Fruit fly (Drosophila melanogaster): Measurements from ENCODE around the gene Sarm.

Sarm gene

DNA sequence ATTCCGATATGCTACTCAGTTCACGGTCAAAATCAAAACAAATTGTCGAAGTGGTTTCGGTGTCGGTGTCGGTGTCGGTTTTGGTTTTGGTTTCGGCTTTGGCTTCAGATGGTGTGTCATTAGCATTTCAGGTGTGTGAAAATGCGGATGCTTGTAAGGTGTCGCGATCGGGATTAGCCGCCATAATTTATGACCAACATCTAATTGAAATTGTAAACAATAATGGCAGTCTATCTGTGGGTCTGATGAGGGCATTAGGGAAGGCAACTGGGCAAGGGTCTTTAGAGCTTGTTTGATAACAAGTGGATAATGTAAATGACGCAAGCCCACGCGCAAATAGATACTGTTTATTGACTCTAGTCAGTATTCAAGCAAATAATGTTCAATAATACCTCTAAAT lies 11.3 kb downstream of the Sarm start (continued):
- TF ChIP-seq toy (GFP tag; IDR thresholded peaks at IDR 0.05) = no peak
- TF ChIP-seq cato (GFP tag; optimal IDR thresholded peaks at IDR 0.05; ENCODE audit: borderline replicate concordance) = no peak
- no peak for TF ChIP-seq CG8924 (tag; optimal IDR thresholded peaks at IDR 0.05)
- TF ChIP-seq Doc3 (GFP tag; IDR thresholded peaks at IDR 0.05; ENCODE audit: partially characterized antibody) = no peak
- peak; percentile 67 for TF ChIP-seq sd (tag; optimal IDR thresholded peaks at IDR 0.05)
- peak; percentile 19 for TF ChIP-seq wek (GFP tag; optimal IDR thresholded peaks at IDR 0.05)
- TF ChIP-seq chinmo (GFP tag; IDR thresholded peaks at IDR 0.05; ENCODE audit: partially characterized antibody) = peak; percentile 67; the same call in 1 of the 4 replicates
- TF ChIP-seq cas (GFP tag; IDR thresholded peaks at IDR 0.05) = no peak
- no peak for TF ChIP-seq H2.0 (GFP tag; IDR thresholded peaks at IDR 0.05)
- TF ChIP-seq lola (GFP tag; optimal IDR thresholded peaks at IDR 0.05) = no peak
- no peak for TF ChIP-seq CG30403 (GFP tag; optimal IDR thresholded peaks at IDR 0.05)
- TF ChIP-seq Hey (tag; optimal IDR thresholded peaks at IDR 0.05) = no peak
- no peak for TF ChIP-seq Lpt (GFP tag; optimal IDR thresholded peaks at IDR 0.05)
- TF ChIP-seq dmrt11E (tag; optimal IDR thresholded peaks at IDR 0.05) = no peak
- TF ChIP-seq CG6813 (GFP tag; optimal IDR thresholded peaks at IDR 0.05) = peak; percentile 9
- TF ChIP-seq CG13424 (tag; optimal IDR thresholded peaks at IDR 0.05) = no peak
- TF ChIP-seq CG4854 (GFP tag; optimal IDR thresholded peaks at IDR 0.05) = no peak
- TF ChIP-seq CG2678 (tag; optimal IDR thresholded peaks at IDR 0.05) = peak; percentile 12
- no peak for TF ChIP-seq ewg (GFP tag; optimal IDR thresholded peaks at IDR 0.05)
- TF ChIP-seq CG3838 (GFP tag; optimal IDR thresholded peaks at IDR 0.05) = no peak
- TF ChIP-seq CG13296 (GFP tag; optimal IDR thresholded peaks at IDR 0.05) = peak; percentile 5
- no peak for TF ChIP-seq ash1 (GFP tag; optimal IDR thresholded peaks at IDR 0.05)
- TF ChIP-seq sens (GFP tag) = no peak
- no peak for TF ChIP-seq CG10431 (GFP tag; optimal IDR thresholded peaks at IDR 0.05)
- no peak for TF ChIP-seq CG6683 (GFP tag; optimal IDR thresholded peaks at IDR 0.05)
- peak; percentile 74 for TF ChIP-seq oc (tag; optimal IDR thresholded peaks at IDR 0.05)
- no peak for TF ChIP-seq tx (GFP tag; optimal IDR thresholded peaks at IDR 0.05)
- TF ChIP-seq CG2712 (tag; optimal IDR thresholded peaks at IDR 0.05) = no peak
- TF ChIP-seq chn (GFP tag; optimal IDR thresholded peaks at IDR 0.05) = no peak
- TF ChIP-seq CG3281 (GFP tag; optimal IDR thresholded peaks at IDR 0.05) = no peak
- TF ChIP-seq CG33213 (GFP tag; optimal IDR thresholded peaks at IDR 0.05) = no peak
- TF ChIP-seq CG10565 (GFP tag; optimal IDR thresholded peaks at IDR 0.05) = no peak
- TF ChIP-seq CG4328 (GFP tag; optimal IDR thresholded peaks at IDR 0.05) = no peak
- TF ChIP-seq NC2β (GFP tag; optimal IDR thresholded peaks at IDR 0.05) = no peak
- TF ChIP-seq CG11696 (GFP tag; IDR thresholded peaks at IDR 0.05) = no peak
- TF ChIP-seq gt (GFP tag; IDR thresholded peaks at IDR 0.05) = no peak
- TF ChIP-seq CG9437 (GFP tag; optimal IDR thresholded peaks at IDR 0.05) = no peak
- TF ChIP-seq CG11247 (GFP tag; IDR thresholded peaks at IDR 0.05) = no peak
- no peak for TF ChIP-seq CG4730 (GFP tag; IDR thresholded peaks at IDR 0.05)
- no peak for TF ChIP-seq CG14667 (GFP tag; IDR thresholded peaks at IDR 0.05)
- TF ChIP-seq E2f1 (GFP tag; IDR thresholded peaks at IDR 0.05) = no peak
- no peak for TF ChIP-seq CG7987 (GFP tag; optimal IDR thresholded peaks at IDR 0.05)
- TF ChIP-seq Tbp (GFP tag; optimal IDR thresholded peaks at IDR 0.05) = no peak
- TF ChIP-seq MBD-R2 (GFP tag; IDR thresholded peaks at IDR 0.05) = no peak
- TF ChIP-seq CG7745 (tag; optimal IDR thresholded peaks at IDR 0.05) = no peak
- no peak for TF ChIP-seq CG9932 (GFP tag; IDR thresholded peaks at IDR 0.05)
- TF ChIP-seq mam (GFP tag; optimal IDR thresholded peaks at IDR 0.05) = no peak
- TF ChIP-seq CG10543 (GFP tag; optimal IDR thresholded peaks at IDR 0.05) = peak; percentile 10
- TF ChIP-seq CG9727 (GFP tag; optimal IDR thresholded peaks at IDR 0.05) = no peak
- TF ChIP-seq Myb (GFP tag; optimal IDR thresholded peaks at IDR 0.05) = no peak
- no peak for TF ChIP-seq pita (GFP tag; optimal IDR thresholded peaks at IDR 0.05)
- TF ChIP-seq klu (GFP tag; IDR thresholded peaks at IDR 0.05) = no peak

Data from whole organism, embryonic.